Fruit fly (Drosophila melanogaster): ENCODE measurements around the gene meng.

meng gene

dm6 chr2L:6794956-6795522 lies 52.7 kb downstream of the meng start (continued):
- TF ChIP-seq gsb (GFP tag; IDR thresholded peaks at IDR 0.05) (no peak), sisA (GFP tag; IDR thresholded peaks at IDR 0.05) (0 out of 2 replicates have a peak, but pooled peaks have one; percentile 20), CG1792 (GFP tag; optimal IDR thresholded peaks at IDR 0.05) (no peak), zfh1 (GFP tag; IDR thresholded peaks at IDR 0.05) (peak; percentile 41; the same call in 1 of the 3 replicates), NFAT (GFP tag; IDR thresholded peaks at IDR 0.05) (peak; percentile 26; the same call in 1 of the 2 replicates), tll (GFP tag; optimal IDR thresholded peaks at IDR 0.05) (no peak), tin (GFP tag; optimal IDR thresholded peaks at IDR 0.05) (peak; percentile 35), CoRest (tag; optimal IDR thresholded peaks at IDR 0.05) (no peak), CG4424 (GFP tag; optimal IDR thresholded peaks at IDR 0.05) (no peak), CG6254 (GFP tag; optimal IDR thresholded peaks at IDR 0.05) (no peak), lab (GFP tag; optimal IDR thresholded peaks at IDR 0.05) (peak; percentile 46), abd-A (tag; optimal IDR thresholded peaks at IDR 0.05) (peak; percentile 79), ERR (GFP tag; optimal IDR thresholded peaks at IDR 0.05) (no peak), Ssrp (tag; optimal IDR thresholded peaks at IDR 0.05) (no peak), Oli (tag; optimal IDR thresholded peaks at IDR 0.05) (no peak), en (GFP tag; optimal IDR thresholded peaks at IDR 0.05) (no peak), Lhr (GFP tag; optimal IDR thresholded peaks at IDR 0.05) (no peak), da (GFP tag; optimal IDR thresholded peaks at IDR 0.05) (no peak), HLHmδ (GFP tag; optimal IDR thresholded peaks at IDR 0.05) (no peak), CG6272 (GFP tag; IDR thresholded peaks at IDR 0.05) (no peak), Opbp (GFP tag; IDR thresholded peaks at IDR 0.05; ENCODE audit: partially characterized antibody) (no peak), schlank (tag; optimal IDR thresholded peaks at IDR 0.05) (no peak), prd (optimal IDR thresholded peaks at IDR 0.05) (no peak), prd (GFP tag; IDR thresholded peaks at IDR 0.05) (peak; percentile 52; the same call in 2 of the 3 replicates), CG9932 (GFP tag; IDR thresholded peaks at IDR 0.05) (peak; percentile 7; the same call in 1 of the 2 replicates), exex (tag; optimal IDR thresholded peaks at IDR 0.05) (no peak), CG10959 (GFP tag; IDR thresholded peaks at IDR 0.05) (no peak), gro (GFP tag; optimal IDR thresholded peaks at IDR 0.05) (no peak), CG11085 (GFP tag; IDR thresholded peaks at IDR 0.05) (no peak), knrl (GFP tag; IDR thresholded peaks at IDR 0.05; ENCODE audit: partially characterized antibody) (no peak), Bteb2 (GFP tag; optimal IDR thresholded peaks at IDR 0.05) (no peak), Jarid2 (GFP tag; optimal IDR thresholded peaks at IDR 0.05) (no peak), nerfin-1 (tag; optimal IDR thresholded peaks at IDR 0.05) (peak; percentile 99), CG16863 (GFP tag; optimal IDR thresholded peaks at IDR 0.05) (peak; percentile 46), CG2875 (GFP tag; optimal IDR thresholded peaks at IDR 0.05) (no peak), CG4730 (GFP tag; IDR thresholded peaks at IDR 0.05) (no peak), unpg (GFP tag; optimal IDR thresholded peaks at IDR 0.05) (peak; percentile 15), CG17912 (GFP tag; optimal IDR thresholded peaks at IDR 0.05) (no peak), zen2 (GFP tag; IDR thresholded peaks at IDR 0.05; ENCODE audit: partially characterized antibody) (no peak), MTF-1 (GFP tag; optimal IDR thresholded peaks at IDR 0.05; ENCODE audit: borderline replicate concordance) (no peak), Hey (tag; optimal IDR thresholded peaks at IDR 0.05) (no peak), esg (GFP tag; conservative IDR thresholded peaks at IDR 0.05) (0 out of 2 replicates have a peak, but pooled peaks have one; percentile 16), CG2116 (GFP tag; optimal IDR thresholded peaks at IDR 0.05) (no peak), Xbp1 (GFP tag; optimal IDR thresholded peaks at IDR 0.05) (peak; percentile 51), sima (GFP tag; optimal IDR thresholded peaks at IDR 0.05) (no peak), CG18262 (tag; optimal IDR thresholded peaks at IDR 0.05) (peak; percentile 5), lmd (GFP tag; IDR thresholded peaks at IDR 0.05) (peak; percentile 32; the same call in 1 of the 2 replicates), twi (tag; optimal IDR thresholded peaks at IDR 0.05) (no peak), CG18599 (GFP tag; optimal IDR thresholded peaks at IDR 0.05) (peak; percentile 56), vvl (GFP tag; IDR thresholded peaks at IDR 0.05) (no peak)
